Worm (Caenorhabditis elegans) whole organism, mixed stage, embryonic: ENCODE data around the gene gsr-1.

Experiments
- blmp-1 ChIP-seq: fragments of 150-350 bp; optimal IDR thresholded peaks from 2 replicates; lab custom pipeline; 2014; ENCODE audit warnings: missing biosample characterization, missing genetic modification characterization
- ceh-83 ChIP-seq: fragments of 200-800 bp; sonication (Bioruptor generic); optimal IDR thresholded peaks from 2 replicates; lab custom pipeline; 2018; ENCODE audit warnings: mild to moderate bottlenecking, missing genetic modification characterization, missing compliant biosample characterization
- elt-3 ChIP-seq: fragments of 150-350 bp; optimal IDR thresholded peaks from 2 replicates; lab custom pipeline; 2014; ENCODE audit warnings: missing biosample characterization, missing genetic modification characterization
- lin-13 ChIP-seq: fragments of 150-350 bp; optimal IDR thresholded peaks from 2 replicates; lab custom pipeline; 2014; ENCODE audit warnings: missing biosample characterization, missing genetic modification characterization
- lsy-2 ChIP-seq: fragments of 150-350 bp; optimal IDR thresholded peaks from 2 replicates; lab custom pipeline; 2014; ENCODE audit warnings: missing biosample characterization, missing genetic modification characterization
- mep-1 ChIP-seq: fragments of 150-350 bp; optimal IDR thresholded peaks from 2 replicates; lab custom pipeline; 2017; ENCODE audit warnings: missing biosample characterization, missing genetic modification reagents, missing genetic modification characterization, inconsistent platforms
- mls-2 ChIP-seq: sonication (generic microtip); optimal IDR thresholded peaks from 2 replicates; lab custom pipeline; 2016; ENCODE audit warnings: mild to moderate bottlenecking, missing genetic modification characterization, moderate library complexity, missing compliant biosample characterization
- nhr-76 ChIP-seq: sonication (generic microtip); optimal IDR thresholded peaks from 2 replicates; lab custom pipeline; 2017; ENCODE audit warnings: missing biosample characterization, missing genetic modification characterization
- sptf-1 ChIP-seq: sonication (generic microtip); optimal IDR thresholded peaks from 2 replicates; lab custom pipeline; 2017; ENCODE audit warnings: mild to moderate bottlenecking, missing genetic modification characterization, moderate library complexity, missing compliant biosample characterization
- unc-39 ChIP-seq: fragments of 150-350 bp; optimal IDR thresholded peaks from 2 replicates; lab custom pipeline; 2014; ENCODE audit warnings: missing biosample characterization, missing genetic modification characterization
- ztf-11 ChIP-seq: fragments of 150-350 bp; optimal IDR thresholded peaks from 2 replicates; lab custom pipeline; 2014; ENCODE audit warnings: missing biosample characterization, missing genetic modification characterization

ce11 chrIII:3699275-3699674, 48.6 kb downstream of the gsr-1 start, which contains the start of gene cyn-9:
- TF ChIP-seq unc-39 (tag; lab: Kevin White, UChicago) (no peak), sptf-1 (tag; lab: Kevin White, UChicago) (no peak), lsy-2 (no peak), elt-3 (tag; lab: Kevin White, UChicago) (no peak), blmp-1 (tag; lab: Kevin White, UChicago) (no peak), lin-13 (tag; lab: Kevin White, UChicago) (no peak), ceh-83 (no peak), nhr-76 (tag; lab: Kevin White, UChicago) (no peak), ztf-11 (tag; lab: Kevin White, UChicago) (no peak), mls-2 (tag; lab: Kevin White, UChicago) (no peak), mep-1 (tag; lab: Kevin White, UChicago) (no peak)
